Fruit fly (Drosophila melanogaster) whole organism, embryonic: ENCODE results near the gene CG3505.
A peak's percentile ranks its signal among the peaks of the same experiment; 100 is the strongest.

ENCODE experiments used
- Atf3 ChIP-seq: fragments of 200-800 bp; sonication (Bioruptor generic); optimal IDR thresholded peaks from 3 replicates; lab custom pipeline; 2016; ENCODE audit warnings: missing biosample characterization, missing genetic modification characterization
- B-H1 ChIP-seq: fragments of 200-800 bp; sonication (Bioruptor generic); IDR thresholded peaks from 3 replicates; pipeline ENCODE4 v1.3.6; 2022; ENCODE audit warnings: missing biosample characterization, missing genetic modification characterization
- Blimp-1 ChIP-seq: fragments of 200-800 bp; sonication (Bioruptor generic); optimal IDR thresholded peaks from 3 replicates; lab custom pipeline; 2018; ENCODE audit warnings: missing biosample characterization, missing genetic modification characterization, mild to moderate bottlenecking, moderate library complexity, missing genetic modification reagents
- CG10267 ChIP-seq: fragments of 200-800 bp; sonication (Bioruptor generic); optimal IDR thresholded peaks from 2 replicates; lab custom pipeline; 2018; ENCODE audit warnings: missing biosample characterization, mild to moderate bottlenecking, missing genetic modification characterization, moderate library complexity
- CG11398 ChIP-seq: fragments of 200-800 bp; sonication (Bioruptor generic); optimal IDR thresholded peaks from 2 replicates; lab custom pipeline; 2016; ENCODE audit warnings: missing biosample characterization, missing genetic modification characterization
- CG14441 ChIP-seq: fragments of 200-800 bp; sonication (Bioruptor generic); IDR thresholded peaks from 2 replicates; pipeline ENCODE4 v1.3.6; 2022; ENCODE audit warnings: missing biosample characterization, missing genetic modification characterization
- CG14965 ChIP-seq: fragments of 200-800 bp; sonication (Bioruptor generic); optimal IDR thresholded peaks from 2 replicates; lab custom pipeline; 2016; ENCODE audit warnings: missing biosample characterization, missing genetic modification characterization, borderline replicate concordance
- CG15601 ChIP-seq: fragments of 200-800 bp; sonication (Bioruptor generic); optimal IDR thresholded peaks from 3 replicates; lab custom pipeline; 2019; ENCODE audit warnings: missing biosample characterization, mild to moderate bottlenecking, missing genetic modification characterization, moderate library complexity
- CG16863 ChIP-seq: fragments of 200-800 bp; sonication (Bioruptor generic); optimal IDR thresholded peaks from 3 replicates; lab custom pipeline; 2016; ENCODE audit warnings: missing biosample characterization, missing genetic modification characterization
- CG18262 ChIP-seq: fragments of 200-800 bp; optimal IDR thresholded peaks from 3 replicates; lab custom pipeline; 2019; ENCODE audit warnings: missing biosample characterization, mild to moderate bottlenecking, missing genetic modification characterization, moderate library complexity
- CG2712 ChIP-seq: fragments of 200-800 bp; optimal IDR thresholded peaks from 3 replicates; lab custom pipeline; 2019; ENCODE audit warnings: missing biosample characterization, mild to moderate bottlenecking, missing genetic modification characterization, moderate library complexity
- CG31441 ChIP-seq: fragments of 200-800 bp; sonication (Bioruptor generic); IDR thresholded peaks from 2 replicates; pipeline ENCODE4 v1.3.6; 2022; ENCODE audit warnings: missing biosample characterization, missing genetic modification characterization
- CG32532 ChIP-seq: fragments of 200-800 bp; sonication (Bioruptor generic); IDR thresholded peaks from 2 replicates; pipeline ENCODE4 v1.3.6; 2022; ENCODE audit warnings: missing biosample characterization, missing genetic modification characterization
- CG6254 ChIP-seq: fragments of 200-800 bp; sonication (Bioruptor generic); optimal IDR thresholded peaks from 3 replicates; lab custom pipeline; 2017; ENCODE audit warnings: mild to moderate bottlenecking, missing biosample characterization, missing genetic modification reagents, missing genetic modification characterization
- CG6689 ChIP-seq: fragments of 200-800 bp; sonication (Bioruptor generic); IDR thresholded peaks from 2 replicates; pipeline ENCODE4 v1.3.6; 2022; ENCODE audit warnings: missing biosample characterization, missing genetic modification characterization
- CG7839 ChIP-seq: fragments of 200-800 bp; sonication (Bioruptor generic); optimal IDR thresholded peaks from 3 replicates; lab custom pipeline; 2018; ENCODE audit warnings: missing biosample characterization, mild to moderate bottlenecking, missing genetic modification characterization, moderate library complexity
- CG8388 ChIP-seq: fragments of 200-800 bp; sonication (Bioruptor generic); optimal IDR thresholded peaks from 2 replicates; lab custom pipeline; 2019; ENCODE audit warnings: missing biosample characterization, mild to moderate bottlenecking, missing genetic modification characterization, moderate library complexity
- CG9727 ChIP-seq: fragments of 200-800 bp; sonication (Bioruptor generic); optimal IDR thresholded peaks from 3 replicates; lab custom pipeline; 2017; ENCODE audit warnings: missing biosample characterization, mild to moderate bottlenecking, missing genetic modification characterization
- CG9797 ChIP-seq: fragments of 200-800 bp; sonication (Bioruptor generic); optimal IDR thresholded peaks from 3 replicates; lab custom pipeline; 2018; ENCODE audit warnings: missing biosample characterization, mild to moderate bottlenecking, missing genetic modification characterization
- D ChIP-seq, 2 experiments: fragments of 200-800 bp in 1 of 2; fragments of >200 bp in 1 of 2; sonication (Bioruptor generic) in 1 of 2; optimal IDR thresholded peaks; 2 replicates in 1 of 2; 3 replicates in 1 of 2; lab custom pipeline; 2017; ENCODE audit warnings: mild to moderate bottlenecking in 1 of 2, missing biosample characterization in 1 of 2, missing genetic modification characterization in 1 of 2, missing genetic modification reagents in 1 of 2
- Dp ChIP-seq: fragments of 200-800 bp; sonication (Bioruptor generic); optimal IDR thresholded peaks from 2 replicates; lab custom pipeline; 2018; ENCODE audit warnings: missing biosample characterization, mild to moderate bottlenecking, missing genetic modification characterization, moderate library complexity
- Drgx ChIP-seq: fragments of 200-800 bp; sonication (Bioruptor generic); IDR thresholded peaks from 2 replicates; pipeline ENCODE4 v1.3.6; 2022; ENCODE audit warnings: missing biosample characterization, missing genetic modification characterization
- Gug ChIP-seq: fragments of 200-800 bp; sonication (Bioruptor generic); IDR thresholded peaks from 4 replicates; pipeline ENCODE4 v1.3.6; 2022; ENCODE audit warnings: missing biosample characterization, missing genetic modification characterization
- Kr ChIP-seq: fragments of 200-800 bp; sonication (Bioruptor generic); optimal IDR thresholded peaks from 2 replicates; lab custom pipeline; 2017; ENCODE audit warnings: missing biosample characterization, mild to moderate bottlenecking, missing genetic modification characterization
- MTF-1 ChIP-seq: fragments of 200-800 bp; sonication (Bioruptor generic); optimal IDR thresholded peaks from 2 replicates; lab custom pipeline; 2018; ENCODE audit warnings: missing biosample characterization, mild to moderate bottlenecking, missing genetic modification characterization, borderline replicate concordance
- Med ChIP-seq: fragments of 200-800 bp; sonication (Bioruptor generic); peaks from one replicate; lab custom pipeline; 2016; ENCODE audit warnings: missing biosample characterization, missing genetic modification characterization, mild to moderate bottlenecking, inconsistent platforms, moderate library complexity
- Poxn ChIP-seq: fragments of 200-800 bp; sonication (Bioruptor generic); IDR thresholded peaks from 2 replicates; pipeline ENCODE4 v1.3.6; 2022; ENCODE audit warnings: missing biosample characterization, missing genetic modification characterization
- Xrp1 ChIP-seq: fragments of 200-800 bp; sonication (Bioruptor generic); IDR thresholded peaks from 2 replicates; pipeline ENCODE4 v1.3.6; 2022; ENCODE audit warnings: missing biosample characterization, missing genetic modification characterization
- ap ChIP-seq: fragments of 200-800 bp; sonication (Bioruptor generic); IDR thresholded peaks from 2 replicates; pipeline ENCODE4 v1.3.6; 2022; ENCODE audit warnings: missing biosample characterization, missing genetic modification characterization
- ara ChIP-seq: fragments of 200-800 bp; sonication (Bioruptor generic); IDR thresholded peaks from 2 replicates; pipeline ENCODE4 v1.3.6; 2022; ENCODE audit warnings: missing biosample characterization, missing genetic modification characterization
- bsh ChIP-seq, 2 experiments: fragments of 200-800 bp; sonication (Bioruptor generic); optimal IDR thresholded peaks; 2 replicates each; lab custom pipeline; 2017 to 2018; ENCODE audit warnings: mild to moderate bottlenecking in 2 of 2, missing biosample characterization in 2 of 2, missing genetic modification characterization in 2 of 2, moderate library complexity in 1 of 2
- ci ChIP-seq: fragments of 200-800 bp; sonication (Bioruptor generic); IDR thresholded peaks from 3 replicates; pipeline ENCODE4 v1.3.6; 2022; ENCODE audit warnings: missing biosample characterization, missing genetic modification characterization
- corto ChIP-seq: fragments of 200-800 bp; sonication (Bioruptor generic); optimal IDR thresholded peaks from 2 replicates; lab custom pipeline; 2016; ENCODE audit warnings: missing biosample characterization, mild to moderate bottlenecking, missing genetic modification characterization, moderate library complexity
- dm ChIP-seq: fragments of 200-800 bp; sonication (Bioruptor generic); optimal IDR thresholded peaks from 3 replicates; lab custom pipeline; 2016; ENCODE audit warnings: missing biosample characterization, missing genetic modification characterization
- dmrt99B ChIP-seq: fragments of 200-800 bp; sonication (Bioruptor generic); optimal IDR thresholded peaks from 2 replicates; lab custom pipeline; 2018; ENCODE audit warnings: missing biosample characterization, mild to moderate bottlenecking, missing genetic modification characterization, moderate library complexity
- esg ChIP-seq: fragments of 200-800 bp; sonication (Bioruptor generic); conservative IDR thresholded peaks from 2 replicates; pipeline ENCODE4 v1.3.6; 2022; ENCODE audit warnings: missing biosample characterization, missing genetic modification characterization
- ken ChIP-seq: fragments of 200-800 bp; sonication (Bioruptor generic); IDR thresholded peaks from 3 replicates; pipeline ENCODE4 v1.3.6; 2022; ENCODE audit warnings: missing biosample characterization, missing genetic modification characterization
- lola ChIP-seq, 3 experiments: fragments of >200 bp in 2 of 3; fragments of 200-800 bp in 1 of 3; sonication (Bioruptor generic) in 1 of 3; optimal IDR thresholded peaks; 2 replicates each; lab custom pipeline; 2017 to 2019; ENCODE audit warnings: missing biosample characterization in 3 of 3, missing genetic modification characterization in 3 of 3, mild to moderate bottlenecking in 1 of 3, moderate library complexity in 1 of 3
- nerfin-1 ChIP-seq: fragments of 200-800 bp; sonication (Bioruptor generic); optimal IDR thresholded peaks from 3 replicates; lab custom pipeline; 2019; ENCODE audit warnings: missing biosample characterization, mild to moderate bottlenecking, missing genetic modification characterization, moderate library complexity
- nerfin-2 ChIP-seq: fragments of 200-800 bp; sonication (Bioruptor generic); IDR thresholded peaks from 2 replicates; pipeline ENCODE4 v1.3.6; 2022; ENCODE audit warnings: missing biosample characterization, missing genetic modification characterization; ENCODE audit not compliant: partially characterized antibody
- otp ChIP-seq: fragments of 200-800 bp; sonication (Bioruptor generic); IDR thresholded peaks from 3 replicates; pipeline ENCODE4, ENCODE4 v1.3.6; 2022; ENCODE audit warnings: missing biosample characterization, missing genetic modification characterization
- row ChIP-seq: fragments of 200-800 bp; sonication (Bioruptor generic); IDR thresholded peaks from 3 replicates; pipeline ENCODE4 v1.3.6; 2022; ENCODE audit warnings: missing biosample characterization, missing genetic modification characterization
- sens ChIP-seq: fragments of 200-800 bp; sonication (Bioruptor generic); peaks from one replicate; lab custom pipeline; 2016; ENCODE audit warnings: missing biosample characterization, missing genetic modification characterization
- sim ChIP-seq: fragments of 200-800 bp; sonication (Bioruptor generic); IDR thresholded peaks from 2 replicates; pipeline ENCODE4 v1.3.6; 2022; ENCODE audit warnings: missing biosample characterization, missing genetic modification characterization
- so ChIP-seq: fragments of 200-800 bp; sonication (Bioruptor generic); IDR thresholded peaks from 3 replicates; pipeline ENCODE4 v1.3.6; 2022; ENCODE audit warnings: missing biosample characterization, missing genetic modification characterization
- tgo ChIP-seq: fragments of 200-800 bp; sonication (Bioruptor generic); IDR thresholded peaks from 3 replicates; pipeline ENCODE4 v1.3.6; 2022; ENCODE audit warnings: missing biosample characterization, missing genetic modification characterization
- trem ChIP-seq: fragments of 200-800 bp; optimal IDR thresholded peaks from 3 replicates; lab custom pipeline; 2019; ENCODE audit warnings: missing biosample characterization, mild to moderate bottlenecking, missing genetic modification characterization, moderate library complexity
- usp ChIP-seq: fragments of >200 bp; optimal IDR thresholded peaks from 2 replicates; lab custom pipeline; 2017; ENCODE audit warnings: missing biosample characterization, missing genetic modification characterization
- z ChIP-seq: fragments of 200-800 bp; sonication (Bioruptor generic); IDR thresholded peaks from 3 replicates; pipeline ENCODE4 v1.3.6; 2022; ENCODE audit warnings: missing biosample characterization, missing genetic modification characterization

The CG3505 gene

dm6 chr3R:14680112-14680665 is 22.9 kb downstream of the CG3505 start (continued):
- TF ChIP-seq CG9727 (GFP tag; lab: Kevin White, UChicago) = peak; percentile 4
- no peak for TF ChIP-seq Poxn (GFP tag; lab: Robert Waterston, UW)
- peak in 1 of 3 experiments; percentile 17 for TF ChIP-seq lola (GFP tag; optimal IDR thresholded peaks at IDR 0.05; lab: Kevin White, UChicago)
- no peak for TF ChIP-seq Gug (GFP tag; lab: Robert Waterston, UW)
- TF ChIP-seq corto = peak; percentile 13
- TF ChIP-seq CG14965 (GFP tag; lab: Kevin White, UChicago) = no peak
- TF ChIP-seq dmrt99B (tag; lab: Kevin White, UChicago) = no peak
- TF ChIP-seq Kr (GFP tag; lab: Kevin White, UChicago) = peak; percentile 52
- TF ChIP-seq CG9797 (GFP tag; lab: Kevin White, UChicago) = no peak
- no peak for TF ChIP-seq ap (GFP tag; lab: Robert Waterston, UW)
- no peak for TF ChIP-seq usp (GFP tag; lab: Kevin White, UChicago)
- peak; percentile 37 for TF ChIP-seq CG11398
- TF ChIP-seq sim (GFP tag; lab: Robert Waterston, UW) = no peak
- no peak for TF ChIP-seq trem (tag; lab: Kevin White, UChicago)
- TF ChIP-seq Dp (GFP tag; lab: Kevin White, UChicago) = no peak
- no peak for TF ChIP-seq D (optimal IDR thresholded peaks at IDR 0.05; lab: Kevin White, UChicago)
- peak; percentile 7 for TF ChIP-seq D (GFP tag; optimal IDR thresholded peaks at IDR 0.05; lab: Kevin White, UChicago)
- no peak for TF ChIP-seq CG16863
- TF ChIP-seq Atf3 (GFP tag; lab: Kevin White, UChicago) = no peak
- TF ChIP-seq Med = peak; percentile 61
- peak in 1 of 2 experiments; percentile 29 for TF ChIP-seq bsh (GFP tag; optimal IDR thresholded peaks at IDR 0.05; lab: Kevin White, UChicago)
- TF ChIP-seq nerfin-1 (tag; lab: Kevin White, UChicago) = peak; percentile 9
- TF ChIP-seq CG6254 = peak; percentile 31
- peak; percentile 33 for TF ChIP-seq CG15601 (tag; lab: Kevin White, UChicago)
- peak; percentile 14 for TF ChIP-seq Blimp-1 (GFP tag; lab: Kevin White, UChicago)
- TF ChIP-seq otp = no peak
- TF ChIP-seq dm (GFP tag; lab: Kevin White, UChicago) = no peak
- no peak for TF ChIP-seq nerfin-2
- TF ChIP-seq MTF-1 = peak; percentile 33
- TF ChIP-seq CG10267 = no peak
- TF ChIP-seq, all 482 proteins: peak for 38

- no peak for TF ChIP-seq CG8388 (GFP tag; lab: Kevin White, UChicago)
- TF ChIP-seq row (GFP tag; lab: Robert Waterston, UW) = peak; percentile 34; the same call in 1 of the 3 replicates
- peak; percentile 23 for TF ChIP-seq CG2712 (tag; lab: Kevin White, UChicago)
- peak; percentile 79 for TF ChIP-seq Drgx
- peak; percentile 30; the same call in 1 of the 3 replicates for TF ChIP-seq tgo (GFP tag; lab: Robert Waterston, UW)
- 0 out of 2 replicates have a peak, but pooled peaks have one; percentile 32 for TF ChIP-seq CG32532 (GFP tag; lab: Robert Waterston, UW)
- 0 out of 3 replicates have a peak, but pooled peaks have one; percentile 15 for TF ChIP-seq ci
- TF ChIP-seq B-H1 (GFP tag; lab: Robert Waterston, UW) = peak; percentile 19; the same call in 1 of the 3 replicates
- 0 out of 2 replicates have a peak, but pooled peaks have one; percentile 33 for TF ChIP-seq ara (GFP tag; lab: Robert Waterston, UW)
- peak; percentile 83 for TF ChIP-seq sens
- 0 out of 3 replicates have a peak, but pooled peaks have one; percentile 17 for TF ChIP-seq otp
- 0 out of 2 replicates have a peak, but pooled peaks have one; percentile 11 for TF ChIP-seq Xrp1 (GFP tag; lab: Robert Waterston, UW)
- TF ChIP-seq CG7839 (tag; lab: Kevin White, UChicago) = peak; percentile 6
- TF ChIP-seq CG6689 (GFP tag; lab: Robert Waterston, UW) = peak; percentile 35; the same call in 1 of the 2 replicates
- TF ChIP-seq CG31441 (GFP tag; lab: Robert Waterston, UW) = 0 out of 2 replicates have a peak, but pooled peaks have one; percentile 32
- TF ChIP-seq dmrt99B (tag; lab: Kevin White, UChicago) = no peak
- TF ChIP-seq so = 0 out of 3 replicates have a peak, but pooled peaks have one; percentile 25
- TF ChIP-seq CG14441 (GFP tag; lab: Robert Waterston, UW) = 0 out of 2 replicates have a peak, but pooled peaks have one; percentile 15
- 0 out of 2 replicates have a peak, but pooled peaks have one; percentile 11 for TF ChIP-seq esg (GFP tag; lab: Robert Waterston, UW)
- peak; percentile 0 for TF ChIP-seq CG18262 (tag; lab: Kevin White, UChicago)
- TF ChIP-seq z (GFP tag; lab: Robert Waterston, UW) = no peak
- TF ChIP-seq ken (GFP tag; lab: Robert Waterston, UW) = no peak
Measured at dm6 chr3R:14683928-14684327, 26.7 kb downstream of the CG3505 start.
